Fruit fly (Drosophila melanogaster): ENCODE results near the gene CG13014.

The CG13014 gene

dm6 chrX:16587668-16588046 is at the start of gene CG13014:
CG13014 (plus strand) TSS chrX:16587873.
- TF ChIP-seq ttk (optimal IDR thresholded peaks at IDR 0.05) (no peak), Myc (optimal IDR thresholded peaks at IDR 0.05) (no peak), h (optimal IDR thresholded peaks at IDR 0.05) (no peak), Sin3A (optimal IDR thresholded peaks at IDR 0.05) (no peak), psq (optimal IDR thresholded peaks at IDR 0.05) (no peak), insv (optimal IDR thresholded peaks at IDR 0.05) (no peak)

- TF ChIP-seq psq (optimal IDR thresholded peaks at IDR 0.05): no peak
- TF ChIP-seq Myc (optimal IDR thresholded peaks at IDR 0.05): no peak
- TF ChIP-seq ttk (optimal IDR thresholded peaks at IDR 0.05): no peak
- no peak for TF ChIP-seq Sin3A (optimal IDR thresholded peaks at IDR 0.05)
- TF ChIP-seq insv (optimal IDR thresholded peaks at IDR 0.05): no peak
- no peak for TF ChIP-seq h (optimal IDR thresholded peaks at IDR 0.05)
Measured at dm6 chrX:16540802-16541346, 46.8 kb upstream of the CG13014 start, which contains the start of gene CG9903. CG9903 (minus strand) TSS chrX:16540852.

DNA sequence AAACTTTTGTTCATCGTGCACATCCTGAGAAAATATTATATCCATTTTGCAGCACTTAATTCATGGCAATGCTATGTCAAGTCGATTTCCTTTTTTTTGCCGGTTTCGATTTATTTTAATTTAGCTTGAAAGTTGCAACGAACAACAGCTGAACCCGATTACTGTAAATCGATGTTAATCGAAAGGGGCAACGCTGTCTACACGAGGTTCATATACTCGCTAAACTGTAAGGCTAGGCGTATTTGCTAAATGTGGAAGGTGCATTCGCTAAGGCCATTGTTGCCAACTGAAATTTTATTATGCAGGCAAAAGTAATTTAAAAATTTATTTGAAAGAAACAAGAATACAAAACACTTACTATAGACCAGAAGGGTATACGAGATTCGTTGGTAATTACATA is 40.3 kb upstream of the CG13014 start, which contains the start of gene CG9902:
Gene CG9902, minus strand, starts transcription at position 131 of the 400 bp plus-strand sequence.
- TF ChIP-seq insv (optimal IDR thresholded peaks at IDR 0.05) (no peak), Myc (optimal IDR thresholded peaks at IDR 0.05) (no peak), h (optimal IDR thresholded peaks at IDR 0.05) (no peak), ttk (optimal IDR thresholded peaks at IDR 0.05) (no peak), Sin3A (optimal IDR thresholded peaks at IDR 0.05) (no peak), psq (optimal IDR thresholded peaks at IDR 0.05) (no peak)

dm6 chrX:16552567-16552966 is 35.1 kb upstream of the CG13014 start:
- TF ChIP-seq insv (optimal IDR thresholded peaks at IDR 0.05) (no peak), ttk (optimal IDR thresholded peaks at IDR 0.05) (no peak), h (optimal IDR thresholded peaks at IDR 0.05) (no peak), Myc (optimal IDR thresholded peaks at IDR 0.05) (no peak), Sin3A (optimal IDR thresholded peaks at IDR 0.05) (no peak), psq (optimal IDR thresholded peaks at IDR 0.05) (no peak)

- no peak for TF ChIP-seq insv (optimal IDR thresholded peaks at IDR 0.05)
- no peak for TF ChIP-seq Myc (optimal IDR thresholded peaks at IDR 0.05)
- TF ChIP-seq ttk (optimal IDR thresholded peaks at IDR 0.05): no peak
- no peak for TF ChIP-seq Sin3A (optimal IDR thresholded peaks at IDR 0.05)
- TF ChIP-seq psq (optimal IDR thresholded peaks at IDR 0.05): no peak
- no peak for TF ChIP-seq h (optimal IDR thresholded peaks at IDR 0.05)
Measured at dm6 chrX:16552968-16553417, 34.7 kb upstream of the CG13014 start.

dm6 chrX:16553542-16554182 is 34.0 kb upstream of the CG13014 start, which contains the start of gene Arp2:
Arp2 (minus strand) TSS chrX:16553968.
- no peak for TF ChIP-seq Sin3A (optimal IDR thresholded peaks at IDR 0.05)
- no peak for TF ChIP-seq h (optimal IDR thresholded peaks at IDR 0.05)
- TF ChIP-seq psq (optimal IDR thresholded peaks at IDR 0.05): no peak
- no peak for TF ChIP-seq Myc (optimal IDR thresholded peaks at IDR 0.05)
- no peak for TF ChIP-seq insv (optimal IDR thresholded peaks at IDR 0.05)
- no peak for TF ChIP-seq ttk (optimal IDR thresholded peaks at IDR 0.05)

dm6 chrX:16559514-16560510 is 27.9 kb upstream of the CG13014 start, which contains the start of gene Pp2B-14D:
Pp2B-14D (minus strand) TSS chrX:16560016.
- no peak for TF ChIP-seq psq (optimal IDR thresholded peaks at IDR 0.05)
- no peak for TF ChIP-seq ttk (optimal IDR thresholded peaks at IDR 0.05)
- no peak for TF ChIP-seq insv (optimal IDR thresholded peaks at IDR 0.05)
- TF ChIP-seq Sin3A (optimal IDR thresholded peaks at IDR 0.05): no peak
- TF ChIP-seq h (optimal IDR thresholded peaks at IDR 0.05): no peak
- no peak for TF ChIP-seq Myc (optimal IDR thresholded peaks at IDR 0.05)

DNA sequence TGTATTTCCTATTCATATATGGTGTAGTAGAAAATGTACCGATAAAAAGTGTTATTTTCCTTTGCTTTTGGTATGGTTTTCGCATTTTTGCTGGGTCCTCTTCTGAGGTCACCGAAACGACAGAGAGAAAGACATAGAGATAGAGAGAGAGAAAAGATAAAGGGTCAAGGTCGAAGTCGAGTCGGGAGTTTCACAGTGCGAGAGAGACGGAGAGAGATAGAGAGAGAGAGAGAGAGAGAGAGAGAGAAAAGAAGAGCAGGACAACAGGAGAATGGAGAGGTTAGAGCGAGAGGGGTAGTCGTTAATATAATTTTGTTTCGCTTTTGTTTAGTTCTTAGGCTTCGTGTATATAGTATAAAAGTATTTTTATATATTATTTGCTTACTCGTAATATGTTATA is 25.4 kb upstream of the CG13014 start:
- no peak for TF ChIP-seq insv (optimal IDR thresholded peaks at IDR 0.05)
- TF ChIP-seq ttk (optimal IDR thresholded peaks at IDR 0.05): no peak
- no peak for TF ChIP-seq psq (optimal IDR thresholded peaks at IDR 0.05)
- TF ChIP-seq h (optimal IDR thresholded peaks at IDR 0.05): no peak
- TF ChIP-seq Myc (optimal IDR thresholded peaks at IDR 0.05): no peak
- no peak for TF ChIP-seq Sin3A (optimal IDR thresholded peaks at IDR 0.05)

DNA sequence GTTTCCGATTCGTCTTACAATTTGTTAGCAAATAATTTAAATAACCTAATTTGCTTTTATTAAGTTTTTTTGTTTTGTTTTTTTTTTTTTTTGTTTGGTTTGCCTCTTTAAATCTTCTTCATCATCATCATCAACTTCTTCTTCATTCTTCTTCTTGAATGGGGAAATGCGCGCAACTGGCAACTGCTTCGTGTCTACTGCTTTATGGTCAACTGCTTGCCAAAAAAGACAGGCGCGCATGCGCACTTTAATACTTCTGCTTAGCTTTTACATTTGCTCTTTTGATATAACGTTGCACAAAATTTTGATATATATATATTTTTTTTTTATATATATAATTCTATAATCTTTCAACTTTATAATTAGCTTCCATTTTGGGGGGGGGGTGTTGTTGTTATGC is 22.3 kb upstream of the CG13014 start:
- TF ChIP-seq Myc (optimal IDR thresholded peaks at IDR 0.05) (no peak), insv (optimal IDR thresholded peaks at IDR 0.05) (no peak), ttk (optimal IDR thresholded peaks at IDR 0.05) (no peak), psq (optimal IDR thresholded peaks at IDR 0.05) (no peak), h (optimal IDR thresholded peaks at IDR 0.05) (no peak), Sin3A (optimal IDR thresholded peaks at IDR 0.05) (no peak)

dm6 chrX:16570572-16571224 is 17.0 kb upstream of the CG13014 start:
- TF ChIP-seq Myc (optimal IDR thresholded peaks at IDR 0.05) (no peak), insv (optimal IDR thresholded peaks at IDR 0.05) (no peak), h (optimal IDR thresholded peaks at IDR 0.05) (no peak), Sin3A (optimal IDR thresholded peaks at IDR 0.05) (no peak), psq (optimal IDR thresholded peaks at IDR 0.05) (no peak), ttk (optimal IDR thresholded peaks at IDR 0.05) (no peak)

dm6 chrX:16573659-16574058 is 14.0 kb upstream of the CG13014 start:
- TF ChIP-seq psq (optimal IDR thresholded peaks at IDR 0.05): no peak
- TF ChIP-seq h (optimal IDR thresholded peaks at IDR 0.05): no peak
- no peak for TF ChIP-seq Myc (optimal IDR thresholded peaks at IDR 0.05)
- no peak for TF ChIP-seq ttk (optimal IDR thresholded peaks at IDR 0.05)
- TF ChIP-seq Sin3A (optimal IDR thresholded peaks at IDR 0.05): no peak
- no peak for TF ChIP-seq insv (optimal IDR thresholded peaks at IDR 0.05)
